Worm (Caenorhabditis elegans) whole organism, L4 larva: ENCODE data around the gene fbxa-211.
A peak's percentile ranks its signal among the peaks of the same experiment; 100 is the strongest.

Experiments used
- F26F4.8 ChIP-seq: fragments of 200-800 bp; sonication (Bioruptor generic); conservative IDR thresholded peaks from 2 replicates; pipeline ENCODE4 v1.3.6; 2022; ENCODE audit warnings: missing genetic modification characterization, missing compliant biosample characterization
- F37D6.2 ChIP-seq: sonication (generic microtip); optimal IDR thresholded peaks from 2 replicates; lab custom pipeline; 2016; ENCODE audit warnings: mild to moderate bottlenecking, missing genetic modification characterization, missing compliant biosample characterization
- F49E8.2 ChIP-seq: sonication (generic microtip); optimal IDR thresholded peaks from 2 replicates; lab custom pipeline; 2016; ENCODE audit warnings: missing compliant biosample characterization, mild to moderate bottlenecking, missing genetic modification characterization, borderline replicate concordance
- R02D3.7 ChIP-seq: fragments of 150-350 bp; sonication (generic microtip); optimal IDR thresholded peaks from 3 replicates; lab custom pipeline; 2014; ENCODE audit warnings: missing biosample characterization, missing genetic modification characterization
- T26A8.4 ChIP-seq: fragments of 200-800 bp; sonication (Bioruptor generic); IDR thresholded peaks from 2 replicates; pipeline ENCODE4 v1.3.6; 2022; ENCODE audit warnings: missing genetic modification characterization, missing compliant biosample characterization
- Y75B8A.6 ChIP-seq: fragments of 200-800 bp; sonication (Bioruptor generic); IDR thresholded peaks from 2 replicates; pipeline ENCODE4 v1.3.6; 2022; ENCODE audit warnings: missing genetic modification reagents, missing genetic modification characterization, missing compliant biosample characterization
- aha-1 ChIP-seq: fragments of 150-350 bp; peaks from one replicate; lab custom pipeline; 2014; ENCODE audit warnings: missing biosample characterization, missing genetic modification characterization
- arid-1 ChIP-seq: fragments of 200-800 bp; sonication (Bioruptor generic); conservative IDR thresholded peaks from 2 replicates; pipeline ENCODE4 v1.3.6; 2022; ENCODE audit warnings: missing genetic modification reagents, missing genetic modification characterization, missing compliant biosample characterization
- ceh-28 ChIP-seq: fragments of 150-350 bp; optimal IDR thresholded peaks from 2 replicates; lab custom pipeline; 2014; ENCODE audit warnings: missing biosample characterization, missing genetic modification reagents, missing genetic modification characterization
- ceh-62 ChIP-seq: sonication (generic microtip); optimal IDR thresholded peaks from 2 replicates; lab custom pipeline; 2017; ENCODE audit warnings: missing biosample characterization, missing genetic modification characterization
- ctbp-1 ChIP-seq: fragments of 200-800 bp; sonication (Bioruptor generic); IDR thresholded peaks from 2 replicates; pipeline ENCODE4 v1.3.6; 2022; ENCODE audit warnings: missing genetic modification reagents, missing genetic modification characterization, missing compliant biosample characterization
- daf-16 ChIP-seq, 3 experiments: sonication (generic microtip); optimal IDR thresholded peaks; 2 replicates each; lab custom pipeline; 2016 to 2017; ENCODE audit warnings: missing genetic modification characterization in 3 of 3, missing genetic modification reagents in 3 of 3, mild to moderate bottlenecking in 2 of 3, missing compliant biosample characterization in 2 of 3, missing biosample characterization in 1 of 3, moderate library complexity in 1 of 3
- daf-19 ChIP-seq: fragments of 200-800 bp; sonication (Bioruptor generic); conservative IDR thresholded peaks from 2 replicates; pipeline ENCODE4 v1.3.6; 2022; ENCODE audit warnings: missing genetic modification characterization, missing compliant biosample characterization
- daf-8 ChIP-seq: fragments of 200-800 bp; sonication (Bioruptor generic); IDR thresholded peaks from 2 replicates; pipeline ENCODE4 v1.3.6; 2022; ENCODE audit warnings: missing genetic modification characterization, missing compliant biosample characterization
- dmd-8 ChIP-seq: fragments of 200-800 bp; sonication (Bioruptor generic); IDR thresholded peaks from 2 replicates; pipeline ENCODE4 v1.3.6; 2022; ENCODE audit warnings: missing genetic modification characterization, missing compliant biosample characterization
- dpl-1 ChIP-seq: fragments of 150-350 bp; optimal IDR thresholded peaks from 2 replicates; lab custom pipeline; 2014; ENCODE audit warnings: missing biosample characterization, missing genetic modification reagents, missing genetic modification characterization
- duxl-1 ChIP-seq: sonication (generic microtip); optimal IDR thresholded peaks from 2 replicates; lab custom pipeline; 2016; ENCODE audit warnings: mild to moderate bottlenecking, missing genetic modification characterization, moderate library complexity, missing compliant biosample characterization; ENCODE audit not compliant: poor library complexity
- dve-1 ChIP-seq: sonication (generic microtip); optimal IDR thresholded peaks from 2 replicates; lab custom pipeline; 2017; ENCODE audit warnings: antibody characterized with exemption, mild to moderate bottlenecking, missing genetic modification characterization, missing compliant biosample characterization; ENCODE audit not compliant: insufficient read depth
- egl-27 ChIP-seq: sonication (generic microtip); optimal IDR thresholded peaks from 3 replicates; lab custom pipeline; 2017; ENCODE audit warnings: missing biosample characterization, missing genetic modification reagents, missing genetic modification characterization
- fos-1 ChIP-seq: fragments of 150-350 bp; optimal IDR thresholded peaks from 2 replicates; lab custom pipeline; 2014; ENCODE audit warnings: missing biosample characterization, missing genetic modification characterization
- gei-8 ChIP-seq: fragments of 200-800 bp; sonication (Bioruptor generic); optimal IDR thresholded peaks from 2 replicates; lab custom pipeline; 2018; ENCODE audit warnings: mild to moderate bottlenecking, missing genetic modification characterization, missing compliant biosample characterization
- hif-1 ChIP-seq, 2 experiments: sonication (generic microtip); optimal IDR thresholded peaks; 2 replicates each; lab custom pipeline; 2016 to 2017; ENCODE audit warnings: missing compliant biosample characterization in 2 of 2, missing genetic modification characterization in 2 of 2, missing genetic modification reagents in 2 of 2, missing genotype in 2 of 2, mild to moderate bottlenecking in 1 of 2
- hmg-1.1 ChIP-seq: fragments of 200-800 bp; sonication (Bioruptor generic); IDR thresholded peaks from 2 replicates; pipeline ENCODE4 v1.3.6; 2022; ENCODE audit warnings: missing genetic modification reagents, missing genetic modification characterization, missing compliant biosample characterization
- lim-7 ChIP-seq: fragments of 200-800 bp; sonication (Bioruptor generic); IDR thresholded peaks from 2 replicates; pipeline ENCODE4 v1.3.6; 2022; ENCODE audit warnings: missing genetic modification characterization, missing compliant biosample characterization
- lin-1 ChIP-seq: fragments of 200-800 bp; sonication (Bioruptor generic); IDR thresholded peaks from 2 replicates; pipeline ENCODE4 v1.3.6; 2022; ENCODE audit warnings: missing genetic modification reagents, missing genetic modification characterization, missing compliant biosample characterization
- lin-38 ChIP-seq: fragments of 200-800 bp; sonication (Bioruptor generic); IDR thresholded peaks from 2 replicates; pipeline ENCODE4 v1.3.6; 2022; ENCODE audit warnings: missing genetic modification reagents, missing genetic modification characterization, missing compliant biosample characterization
- lin-39 ChIP-seq: fragments of 150-350 bp; optimal IDR thresholded peaks from 2 replicates; lab custom pipeline; 2014; ENCODE audit warnings: missing biosample characterization, missing genetic modification reagents, missing genetic modification characterization
- madf-5 ChIP-seq, 2 experiments: fragments of 200-800 bp; sonication (Bioruptor generic); IDR thresholded peaks; 2 replicates each; pipeline ENCODE4 v1.3.6; 2022; ENCODE audit warnings: missing compliant biosample characterization in 2 of 2, missing genetic modification characterization in 2 of 2
- mes-2 ChIP-seq: sonication (generic microtip); optimal IDR thresholded peaks from 2 replicates; lab custom pipeline; 2016; ENCODE audit warnings: missing genotype, mild to moderate bottlenecking, missing genetic modification characterization, missing compliant biosample characterization; ENCODE audit not compliant: poor library complexity, severe bottlenecking
- nhr-10 ChIP-seq: fragments of 150-350 bp; optimal IDR thresholded peaks from 2 replicates; lab custom pipeline; 2014; ENCODE audit warnings: missing biosample characterization, missing genetic modification characterization
- nhr-25 ChIP-seq: sonication (generic microtip); optimal IDR thresholded peaks from 2 replicates; lab custom pipeline; 2017; ENCODE audit warnings: missing genetic modification characterization, mild to moderate bottlenecking, missing compliant biosample characterization, antibody characterized with exemption, moderate library complexity, borderline replicate concordance; ENCODE audit not compliant: insufficient read depth
- nhr-48 ChIP-seq: sonication (generic microtip); optimal IDR thresholded peaks from 2 replicates; lab custom pipeline; 2016; ENCODE audit warnings: mild to moderate bottlenecking, missing genetic modification characterization, missing compliant biosample characterization
- nhr-6 ChIP-seq: fragments of 150-350 bp; optimal IDR thresholded peaks from 2 replicates; lab custom pipeline; 2014; ENCODE audit warnings: missing biosample characterization, missing genetic modification characterization
- nhr-76 ChIP-seq: fragments of 150-350 bp; optimal IDR thresholded peaks from 2 replicates; lab custom pipeline; 2014; ENCODE audit warnings: missing biosample characterization, missing genetic modification characterization
- nhr-77 ChIP-seq: fragments of 150-350 bp; optimal IDR thresholded peaks from 2 replicates; lab custom pipeline; 2014; ENCODE audit warnings: missing biosample characterization, missing genetic modification characterization
- php-3 ChIP-seq: fragments of 200-800 bp; sonication (Bioruptor generic); IDR thresholded peaks from 2 replicates; pipeline ENCODE4 v1.3.6; 2022; ENCODE audit warnings: missing genetic modification reagents, missing genetic modification characterization, missing compliant biosample characterization
- pqm-1 ChIP-seq: sonication (generic microtip); optimal IDR thresholded peaks from 2 replicates; lab custom pipeline; 2017; ENCODE audit warnings: missing biosample characterization, missing genetic modification characterization
- set-16 ChIP-seq: fragments of 200-800 bp; sonication (Bioruptor generic); IDR thresholded peaks from 2 replicates; pipeline ENCODE4 v1.3.6; 2022; ENCODE audit warnings: missing genetic modification reagents, missing genetic modification characterization, missing compliant biosample characterization
- skn-1 ChIP-seq: fragments of 150-350 bp; optimal IDR thresholded peaks from 2 replicates; lab custom pipeline; 2014; ENCODE audit warnings: missing biosample characterization, missing genetic modification characterization
- tra-1 ChIP-seq: fragments of 200-800 bp; sonication (Bioruptor generic); IDR thresholded peaks from 2 replicates; pipeline ENCODE4 v1.3.6; 2022; ENCODE audit warnings: missing genetic modification reagents, missing genetic modification characterization, missing compliant biosample characterization
- unc-130 ChIP-seq: sonication (generic microtip); optimal IDR thresholded peaks from 2 replicates; lab custom pipeline; 2016; ENCODE audit warnings: missing genetic modification reagents, missing genetic modification characterization, missing compliant biosample characterization
- unc-39 ChIP-seq: sonication (generic microtip); optimal IDR thresholded peaks from 2 replicates; lab custom pipeline; 2017; ENCODE audit warnings: missing biosample characterization, missing genetic modification characterization
- vab-7 ChIP-seq: fragments of 200-800 bp; sonication (Bioruptor generic); IDR thresholded peaks from 2 replicates; pipeline ENCODE4 v1.3.6; 2022; ENCODE audit warnings: missing genetic modification reagents, missing genetic modification characterization, missing compliant biosample characterization
- zag-1 ChIP-seq: fragments of 150-350 bp; optimal IDR thresholded peaks from 2 replicates; lab custom pipeline; 2014; ENCODE audit warnings: missing biosample characterization, missing genetic modification characterization
- zfp-3 ChIP-seq: fragments of 200-800 bp; sonication (Bioruptor generic); conservative IDR thresholded peaks from 2 replicates; pipeline ENCODE4 v1.3.6; 2022; ENCODE audit warnings: missing genetic modification reagents, missing genetic modification characterization, missing compliant biosample characterization
- ztf-11 ChIP-seq: fragments of 150-350 bp; optimal IDR thresholded peaks from 2 replicates; lab custom pipeline; 2014; ENCODE audit warnings: missing biosample characterization, missing genetic modification characterization

Gene fbxa-211

ce11 chrV:18079163-18079562 lies 48.2 kb upstream of the fbxa-211 start (continued):
- peak; percentile 18 for TF ChIP-seq nhr-48
- no peak for TF ChIP-seq egl-27 (tag; lab: Kevin White, UChicago)
- TF ChIP-seq F49E8.2 (tag; lab: Kevin White, UChicago): no peak
- TF ChIP-seq lin-39 (tag; lab: Kevin White, UChicago): no peak
- peak in 1 of 2 experiments; percentile 54 for TF ChIP-seq hif-1 (tag; optimal IDR thresholded peaks at IDR 0.05; lab: Kevin White, UChicago)
- TF ChIP-seq tra-1 (GFP tag; lab: Robert Waterston, UW): 0 out of 2 replicates have a peak, but pooled peaks have one; percentile 22
- TF ChIP-seq R02D3.7 (tag; lab: Kevin White, UChicago): no peak
- no peak for TF ChIP-seq ceh-62 (tag; lab: Kevin White, UChicago)
- TF ChIP-seq unc-39 (tag; lab: Kevin White, UChicago): no peak
- TF ChIP-seq set-16 (GFP tag; lab: Robert Waterston, UW): 0 out of 2 replicates have a peak, but pooled peaks have one; percentile 7
- TF ChIP-seq nhr-10: no peak
- TF ChIP-seq nhr-6 (tag; lab: Kevin White, UChicago): peak; percentile 69
- TF ChIP-seq gei-8 (GFP tag; lab: Kevin White, UChicago): no peak

- TF ChIP-seq F37D6.2: no peak
- TF ChIP-seq lim-7 (GFP tag; lab: Robert Waterston, UW): no peak
- TF ChIP-seq R02D3.7 (tag; lab: Kevin White, UChicago): no peak
- no peak for TF ChIP-seq aha-1
- TF ChIP-seq dve-1: no peak
- TF ChIP-seq egl-27 (tag; lab: Kevin White, UChicago): no peak
- TF ChIP-seq dpl-1 (GFP tag; lab: Kevin White, UChicago): no peak
- TF ChIP-seq pqm-1: no peak
These were observed 45.5 kb upstream of the fbxa-211 start, which contains the start of gene nova-1 for ce11 chrV:18081857-18082256. Gene nova-1, minus strand, starts transcription at chrV:18081957.

ce11 chrV:18085150-18085833 lies 42.0 kb upstream of the fbxa-211 start, which contains the start of gene fbxa-106:
Gene fbxa-106, minus strand, starts transcription at chrV:18085200.
- TF ChIP-seq lin-38 (GFP tag; lab: Robert Waterston, UW): peak; percentile 75
- no peak for TF ChIP-seq lim-7 (GFP tag; lab: Robert Waterston, UW)
- TF ChIP-seq fos-1 (tag; lab: Kevin White, UChicago): no peak
- TF ChIP-seq dmd-8 (GFP tag; lab: Robert Waterston, UW): 0 out of 2 replicates have a peak, but pooled peaks have one; percentile 20
- TF ChIP-seq daf-19 (GFP tag; lab: Robert Waterston, UW): no peak
- TF ChIP-seq skn-1: no peak
- no peak for TF ChIP-seq zfp-3 (GFP tag; lab: Robert Waterston, UW)
- no peak for TF ChIP-seq lin-1
- no peak for TF ChIP-seq mes-2
- 0 out of 2 replicates have a peak, but pooled peaks have one; percentile 37 for TF ChIP-seq ctbp-1 (GFP tag; lab: Robert Waterston, UW)
- TF ChIP-seq nhr-25: no peak
- no peak for TF ChIP-seq nhr-77 (tag; lab: Kevin White, UChicago)
- no peak for TF ChIP-seq Y75B8A.6
- no peak for TF ChIP-seq ztf-11 (tag; lab: Kevin White, UChicago)
- TF ChIP-seq arid-1: 0 out of 2 replicates have a peak, but pooled peaks have one; percentile 32
- TF ChIP-seq hmg-1.1 (GFP tag; lab: Robert Waterston, UW): no peak
- no peak for TF ChIP-seq nhr-76 (tag; lab: Kevin White, UChicago)
- no peak for TF ChIP-seq madf-5 (GFP tag; IDR thresholded peaks at IDR 0.05; lab: Robert Waterston, UW)
- no peak for TF ChIP-seq daf-8
- no peak for TF ChIP-seq F26F4.8
- TF ChIP-seq ceh-28 (tag; lab: Kevin White, UChicago): no peak
- no peak for TF ChIP-seq duxl-1
- TF ChIP-seq dpl-1 (GFP tag; lab: Kevin White, UChicago): no peak
- TF ChIP-seq R02D3.7 (tag; lab: Kevin White, UChicago): no peak
- TF ChIP-seq php-3 (GFP tag; lab: Robert Waterston, UW): no peak
- TF ChIP-seq zag-1 (tag; lab: Kevin White, UChicago): no peak
- no peak for TF ChIP-seq daf-16 (GFP tag; optimal IDR thresholded peaks at IDR 0.05; lab: Kevin White, UChicago)
- no peak for TF ChIP-seq daf-16 (tag; optimal IDR thresholded peaks at IDR 0.05; lab: Kevin White, UChicago)
- no peak for TF ChIP-seq vab-7 (GFP tag; lab: Robert Waterston, UW)
- no peak for TF ChIP-seq T26A8.4 (GFP tag; lab: Robert Waterston, UW)
- peak; percentile 13 for TF ChIP-seq unc-130
